Worm (Caenorhabditis elegans): ENCODE data around the gene F35C8.5.

Gene F35C8.5

DNA sequence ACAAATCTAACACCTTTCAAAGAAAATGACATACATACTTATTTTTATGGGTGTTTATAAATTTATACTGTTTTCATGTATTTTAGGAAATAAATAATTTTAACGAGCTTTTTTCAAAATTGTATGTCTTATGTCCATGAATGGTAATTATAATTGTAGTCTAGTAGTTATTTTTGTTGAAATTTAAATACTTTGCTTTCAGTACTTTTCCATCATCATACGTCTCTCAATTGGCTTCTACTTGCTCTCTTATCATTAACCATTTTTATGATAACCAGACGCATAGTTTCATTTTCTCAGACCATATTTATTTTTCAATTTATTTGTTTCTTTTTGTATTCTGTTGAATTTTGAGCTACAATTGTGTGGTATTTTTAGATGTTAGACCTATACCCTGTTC lies at the start of gene F35C8.5:
Gene F35C8.5 (plus strand): TSS at position 377 of the 400 bp plus-strand sequence.
- TF ChIP-seq nhr-28 (tag; optimal IDR thresholded peaks at IDR 0.05) (no peak), sea-2 (GFP tag; optimal IDR thresholded peaks at IDR 0.05) (no peak), eor-1 (tag; optimal IDR thresholded peaks at IDR 0.05) (no peak), mdl-1 (tag; optimal IDR thresholded peaks at IDR 0.05) (no peak), nhr-67 (tag; optimal IDR thresholded peaks at IDR 0.05) (no peak), ceh-16 (tag; optimal IDR thresholded peaks at IDR 0.05) (no peak), pqm-1 (tag; optimal IDR thresholded peaks at IDR 0.05) (peak; percentile 68), elt-2 (tag; optimal IDR thresholded peaks at IDR 0.05) (peak; percentile 57), nhr-12 (tag; optimal IDR thresholded peaks at IDR 0.05) (no peak), pha-4 (tag; optimal IDR thresholded peaks at IDR 0.05) (peak; percentile 16), nhr-77 (tag; optimal IDR thresholded peaks at IDR 0.05) (no peak)

DNA sequence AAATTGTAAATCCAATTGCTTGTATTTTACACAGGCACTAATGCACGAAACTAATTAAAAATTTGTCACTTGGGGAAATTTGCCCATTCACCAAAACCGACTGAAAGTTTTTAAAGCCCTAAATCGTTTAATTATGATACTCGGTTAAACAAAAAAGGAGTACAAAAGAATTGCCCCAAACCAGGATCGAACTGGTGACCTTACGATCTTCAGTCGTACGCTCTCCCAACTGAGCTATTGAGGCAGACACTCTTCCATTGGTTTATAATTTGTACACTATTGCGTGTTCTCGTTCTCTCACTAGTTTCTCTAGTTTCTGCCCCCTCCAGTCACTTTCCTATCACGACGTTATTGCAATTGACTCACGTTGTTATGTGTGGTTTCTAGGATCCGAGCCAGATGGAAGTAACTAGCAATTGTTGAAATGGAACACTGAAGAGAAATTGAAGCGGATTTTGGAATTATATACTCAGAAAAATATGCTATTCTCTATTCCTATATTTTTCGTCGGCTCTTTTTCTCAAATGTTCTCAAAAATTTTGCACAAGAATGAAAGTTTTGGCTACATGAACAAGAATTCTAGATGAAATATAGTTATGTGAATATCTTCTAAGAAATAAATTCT lies 46.3 kb upstream of the F35C8.5 start:
- TF ChIP-seq snpc-4 (tag; optimal IDR thresholded peaks at IDR 0.05) (peak; percentile 15), nhr-43 (tag; optimal IDR thresholded peaks at IDR 0.05; ENCODE audit: poor library complexity, severe bottlenecking) (peak; percentile 69), jun-1 (tag; optimal IDR thresholded peaks at IDR 0.05) (no peak), elt-2 (tag; optimal IDR thresholded peaks at IDR 0.05) (peak; percentile 28), nhr-11 (tag; optimal IDR thresholded peaks at IDR 0.05) (no peak), lsy-12 (tag; optimal IDR thresholded peaks at IDR 0.05) (peak; percentile 25), pqm-1 (tag; optimal IDR thresholded peaks at IDR 0.05) (no peak), nhr-77 (tag; optimal IDR thresholded peaks at IDR 0.05) (peak; percentile 34), hmg-11 (tag; optimal IDR thresholded peaks at IDR 0.05) (peak; percentile 65), tbx-2 (tag; optimal IDR thresholded peaks at IDR 0.05) (peak; percentile 46), nfya-1 (tag; optimal IDR thresholded peaks at IDR 0.05; ENCODE audit: insufficient read depth) (peak; percentile 36), lin-39 (tag; optimal IDR thresholded peaks at IDR 0.05) (peak; percentile 11)

DNA sequence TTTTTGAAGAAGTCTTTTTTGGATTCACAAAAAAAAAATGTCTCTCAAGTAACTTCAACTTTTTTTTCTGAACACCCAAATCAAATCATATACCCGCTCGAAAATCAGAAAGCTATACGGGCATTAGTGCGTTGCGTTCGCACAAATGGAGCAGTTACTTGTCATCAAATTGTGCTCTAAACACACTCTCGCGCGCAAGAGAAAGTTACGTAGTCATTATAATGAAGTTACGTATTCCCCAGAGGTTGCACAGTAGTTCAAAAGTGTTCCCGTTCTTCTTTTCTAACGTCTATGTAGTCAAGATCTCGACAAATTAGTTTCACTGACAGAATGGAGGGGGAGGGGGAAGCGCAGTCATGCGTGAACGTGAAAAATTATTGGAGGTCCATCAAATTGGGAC lies 44.0 kb upstream of the F35C8.5 start:
- no peak for TF ChIP-seq nhr-23 (tag; optimal IDR thresholded peaks at IDR 0.05)
- TF ChIP-seq elt-3 (tag; optimal IDR thresholded peaks at IDR 0.05) = no peak
- TF ChIP-seq R02D3.7 (tag; optimal IDR thresholded peaks at IDR 0.05) = no peak
- TF ChIP-seq egl-5 (tag; optimal IDR thresholded peaks at IDR 0.05) = no peak
- TF ChIP-seq nhr-77 (tag; optimal IDR thresholded peaks at IDR 0.05) = no peak
- no peak for TF ChIP-seq nhr-12 (tag; optimal IDR thresholded peaks at IDR 0.05)
- no peak for TF ChIP-seq nhr-237 (tag; optimal IDR thresholded peaks at IDR 0.05)
- TF ChIP-seq jun-1 (tag; optimal IDR thresholded peaks at IDR 0.05) = no peak
- TF ChIP-seq unc-62 (GFP tag; optimal IDR thresholded peaks at IDR 0.05) = no peak
- TF ChIP-seq ztf-11 (tag; optimal IDR thresholded peaks at IDR 0.05) = no peak
- no peak for TF ChIP-seq nhr-11 (tag; optimal IDR thresholded peaks at IDR 0.05)
- no peak for TF ChIP-seq ceh-9 (tag; optimal IDR thresholded peaks at IDR 0.05)

DNA sequence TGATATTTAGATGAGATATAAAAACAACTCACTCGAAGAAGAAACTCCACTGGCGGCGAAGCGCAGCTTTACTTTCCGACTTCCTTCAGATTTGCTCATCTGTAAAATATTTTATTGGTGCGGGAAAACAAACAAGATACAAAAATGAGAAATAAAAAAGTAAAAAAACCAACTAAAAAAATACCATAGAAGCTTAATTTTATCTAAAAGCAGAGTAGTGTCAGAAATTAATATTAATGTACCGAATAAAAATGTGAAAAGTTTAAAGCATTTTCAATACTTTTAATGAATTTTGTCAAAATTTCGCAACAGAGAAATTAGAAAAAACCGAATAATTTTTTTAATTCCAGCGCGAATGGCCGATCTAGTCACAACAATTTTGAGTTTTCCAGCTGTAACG lies 42.3 kb upstream of the F35C8.5 start, which contains the start of gene sto-2:
Gene sto-2 (minus strand): TSS at position 101 of the 400 bp plus-strand sequence.
- TF ChIP-seq pha-4 (tag; optimal IDR thresholded peaks at IDR 0.05) (no peak), nfya-1 (tag; optimal IDR thresholded peaks at IDR 0.05; ENCODE audit: insufficient read depth) (no peak), snpc-4 (tag; optimal IDR thresholded peaks at IDR 0.05) (no peak), ceh-9 (tag; optimal IDR thresholded peaks at IDR 0.05) (no peak), hmg-11 (tag; optimal IDR thresholded peaks at IDR 0.05) (no peak), lin-15B (tag; optimal IDR thresholded peaks at IDR 0.05) (no peak), ceh-16 (tag; optimal IDR thresholded peaks at IDR 0.05) (no peak), nhr-237 (tag; optimal IDR thresholded peaks at IDR 0.05) (no peak), elt-3 (tag; optimal IDR thresholded peaks at IDR 0.05) (no peak)

DNA sequence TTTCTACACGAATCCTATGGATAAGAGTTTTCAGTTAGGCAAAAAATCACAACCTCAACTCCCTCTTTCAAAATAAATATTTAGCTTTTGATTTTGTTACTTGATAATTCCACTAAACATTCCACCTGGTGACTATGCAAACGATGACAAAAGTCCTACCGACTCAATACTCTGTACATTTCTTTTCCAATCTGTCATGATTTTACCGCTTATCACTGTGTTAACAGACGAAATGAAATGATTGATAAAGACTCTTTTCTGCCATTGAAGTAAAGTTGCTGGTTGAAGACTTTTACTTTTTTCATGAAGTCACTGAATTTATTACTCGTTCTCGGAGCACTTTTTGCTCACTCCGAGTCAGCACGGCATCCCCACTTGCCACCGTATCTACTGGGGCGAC lies 36.4 kb upstream of the F35C8.5 start, which contains the start of gene C26B9.5:
Gene C26B9.5 (plus strand): TSS at position 244 of the 400 bp plus-strand sequence.
- no peak for TF ChIP-seq jun-1 (tag; optimal IDR thresholded peaks at IDR 0.05)
- no peak for TF ChIP-seq hmg-11 (tag; optimal IDR thresholded peaks at IDR 0.05)
- no peak for TF ChIP-seq fkh-10 (GFP tag; optimal IDR thresholded peaks at IDR 0.05)
- TF ChIP-seq ZK546.5 (tag; optimal IDR thresholded peaks at IDR 0.05) = no peak
- TF ChIP-seq skn-1 (tag; optimal IDR thresholded peaks at IDR 0.05) = peak; percentile 69
- no peak for TF ChIP-seq unc-62 (GFP tag; optimal IDR thresholded peaks at IDR 0.05)
- TF ChIP-seq pqm-1 (tag; optimal IDR thresholded peaks at IDR 0.05) = peak; percentile 68
- peak; percentile 54 for TF ChIP-seq elt-2 (tag; optimal IDR thresholded peaks at IDR 0.05)
- no peak for TF ChIP-seq nhr-43 (tag; optimal IDR thresholded peaks at IDR 0.05; ENCODE audit: poor library complexity, severe bottlenecking)
